Fruit fly (Drosophila melanogaster) whole organism, wandering third instar larva: Measurements from ENCODE around the gene Tnks.

Experiments used
- Abd-B ChIP-seq: fragments of >200 bp; optimal IDR thresholded peaks from 2 replicates; lab custom pipeline; 2017; ENCODE audit warnings: missing biosample characterization, missing genetic modification characterization
- Dif ChIP-seq: fragments of 200-275, 200-300 bp; sonication (Bioruptor generic); optimal IDR thresholded peaks from 2 replicates; lab custom pipeline; 2018; ENCODE audit warnings: missing biosample characterization, missing genetic modification characterization; ENCODE audit not compliant: partially characterized antibody
- Hr78 ChIP-seq: fragments of >200 bp; optimal IDR thresholded peaks from 2 replicates; lab custom pipeline; 2017; ENCODE audit warnings: missing biosample characterization, missing genetic modification characterization
- Hr83 ChIP-seq: fragments of 200-300 bp; sonication (Bioruptor generic); optimal IDR thresholded peaks from 2 replicates; lab custom pipeline; 2016; ENCODE audit warnings: missing biosample characterization, mild to moderate bottlenecking, missing genetic modification characterization, moderate library complexity; ENCODE audit not compliant: poor library complexity, severe bottlenecking
- OdsH ChIP-seq: fragments of 200-800 bp; sonication (Bioruptor generic); optimal IDR thresholded peaks from 2 replicates; lab custom pipeline; 2016; ENCODE audit warnings: missing biosample characterization, mild to moderate bottlenecking, missing genetic modification characterization
- Rel ChIP-seq, 2 experiments: fragments of 200-800 bp; sonication (Bioruptor generic) in 1 of 2; optimal IDR thresholded peaks; 2 replicates in 1 of 2; 3 replicates in 1 of 2; lab custom pipeline; 2016 to 2019; ENCODE audit warnings: mild to moderate bottlenecking in 2 of 2, missing biosample characterization in 2 of 2, missing genetic modification characterization in 2 of 2, moderate library complexity in 1 of 2
- Vsx2 ChIP-seq: fragments of 200-300, 225-300 bp; sonication (Bioruptor generic); optimal IDR thresholded peaks from 2 replicates; lab custom pipeline; 2018; ENCODE audit warnings: missing biosample characterization, missing genetic modification characterization; ENCODE audit not compliant: partially characterized antibody
- br ChIP-seq: fragments of 200-800 bp; sonication (Bioruptor generic); optimal IDR thresholded peaks from 2 replicates; lab custom pipeline; 2016; ENCODE audit warnings: missing biosample characterization, missing genetic modification characterization
- h ChIP-seq: fragments of 200-800 bp; sonication (Bioruptor generic); optimal IDR thresholded peaks from 3 replicates; lab custom pipeline; 2016; ENCODE audit warnings: missing biosample characterization, mild to moderate bottlenecking, missing genetic modification characterization
- lola ChIP-seq: fragments of >200 bp; optimal IDR thresholded peaks from 2 replicates; lab custom pipeline; 2017; ENCODE audit warnings: missing biosample characterization, missing genetic modification characterization
- psq ChIP-seq: fragments of 200-800 bp; sonication (Bioruptor generic); optimal IDR thresholded peaks from 3 replicates; lab custom pipeline; 2017; ENCODE audit warnings: missing biosample characterization, mild to moderate bottlenecking, missing genetic modification characterization, moderate library complexity
- sv ChIP-seq: fragments of 200-800 bp; sonication (Bioruptor generic); optimal IDR thresholded peaks from 3 replicates; lab custom pipeline; 2016; ENCODE audit warnings: missing biosample characterization, missing genetic modification characterization
- tai ChIP-seq: sonication (Bioruptor generic); optimal IDR thresholded peaks from 2 replicates; lab custom pipeline; 2016; ENCODE audit warnings: missing biosample characterization, missing genetic modification characterization
- usp ChIP-seq: fragments of >200 bp; optimal IDR thresholded peaks from 2 replicates; lab custom pipeline; 2017; ENCODE audit warnings: missing biosample characterization, missing genetic modification characterization

dm6 chr3R:25647577-25648257 lies 13.4 kb downstream of the Tnks start:
- peak; percentile 50 for TF ChIP-seq h
- TF ChIP-seq OdsH (GFP tag; lab: Kevin White, UChicago) = no peak
- peak; percentile 17 for TF ChIP-seq br
- no peak for TF ChIP-seq tai (GFP tag; lab: Kevin White, UChicago)
- TF ChIP-seq psq = no peak
- TF ChIP-seq Hr83 = peak; percentile 23
- no peak for TF ChIP-seq sv (GFP tag; lab: Kevin White, UChicago)
- TF ChIP-seq lola (GFP tag; lab: Kevin White, UChicago) = no peak
- TF ChIP-seq Hr78 (GFP tag; lab: Kevin White, UChicago) = no peak
- no peak for TF ChIP-seq Abd-B
- no peak for TF ChIP-seq usp (GFP tag; lab: Kevin White, UChicago)
- no peak for TF ChIP-seq Rel (GFP tag; optimal IDR thresholded peaks at IDR 0.05; lab: Kevin White, UChicago)
- peak; percentile 36 for TF ChIP-seq Rel (tag; optimal IDR thresholded peaks at IDR 0.05; lab: Kevin White, UChicago)
- peak; percentile 34 for TF ChIP-seq Dif (GFP tag; lab: Kevin White, UChicago)
- TF ChIP-seq Vsx2 (GFP tag; lab: Kevin White, UChicago) = no peak
